Fruit fly (Drosophila melanogaster): ENCODE data around the gene Tsp26A.
A peak's percentile ranks its signal among the peaks of the same experiment; 100 is the strongest.

The Tsp26A gene

DNA sequence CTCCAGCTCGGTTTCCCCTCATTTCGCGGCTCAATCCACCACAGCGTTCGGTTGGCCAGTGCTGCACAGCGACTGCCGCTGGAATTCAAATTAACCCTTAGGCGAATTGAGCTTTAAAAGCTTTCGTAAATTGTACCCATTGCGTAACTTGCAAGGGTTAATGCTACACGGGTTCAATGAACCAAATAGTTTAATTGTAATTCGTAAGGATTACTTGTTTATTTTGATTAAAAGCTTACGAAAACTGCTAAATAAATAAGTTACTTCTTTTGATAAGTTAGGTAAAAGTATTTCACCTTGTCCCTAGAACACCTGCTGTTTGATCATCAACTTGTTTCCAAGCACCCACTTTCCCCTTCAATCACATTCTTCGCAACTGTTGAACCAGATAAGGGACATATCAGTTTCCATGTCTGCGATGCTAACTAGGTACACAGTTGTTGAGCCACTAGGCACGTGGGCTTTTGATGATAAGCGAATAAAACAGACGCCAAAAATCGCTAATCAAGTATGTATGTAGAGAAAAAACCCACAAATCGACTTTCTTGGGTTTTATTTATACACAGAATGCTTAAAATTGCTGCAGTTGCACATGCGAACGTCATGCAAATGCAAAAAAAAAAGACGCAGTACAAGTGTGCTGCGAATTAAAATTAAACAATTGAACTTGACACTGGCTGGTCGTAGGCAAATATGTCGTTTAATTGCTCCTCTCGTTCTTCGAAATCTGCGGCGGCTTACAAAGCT is 46.1 kb downstream of the Tsp26A start, which contains the start of gene Pfas (continued):
- TF ChIP-seq CG9876 (GFP tag; optimal IDR thresholded peaks at IDR 0.05) (no peak), eve (GFP tag; optimal IDR thresholded peaks at IDR 0.05) (no peak), btn (GFP tag; optimal IDR thresholded peaks at IDR 0.05) (no peak), lov (optimal IDR thresholded peaks at IDR 0.05) (no peak), lov (GFP tag; IDR thresholded peaks at IDR 0.05) (no peak), CG3281 (GFP tag; optimal IDR thresholded peaks at IDR 0.05) (peak; percentile 73), tap (tag; optimal IDR thresholded peaks at IDR 0.05) (no peak), bab2 (GFP tag; optimal IDR thresholded peaks at IDR 0.05) (peak; percentile 5), CG31441 (GFP tag; IDR thresholded peaks at IDR 0.05) (no peak), sens (GFP tag) (peak; percentile 87), CG8290 (GFP tag; optimal IDR thresholded peaks at IDR 0.05) (no peak), CG8290 (tag; optimal IDR thresholded peaks at IDR 0.05) (peak in 1 of 2 experiments; percentile 89), Nf-YA (GFP tag; IDR thresholded peaks at IDR 0.05) (no peak), YL-1 (GFP tag; optimal IDR thresholded peaks at IDR 0.05) (peak; percentile 65), CG9727 (GFP tag; optimal IDR thresholded peaks at IDR 0.05) (peak; percentile 62), CG10431 (GFP tag; optimal IDR thresholded peaks at IDR 0.05) (no peak), Xbp1 (GFP tag; optimal IDR thresholded peaks at IDR 0.05) (peak; percentile 52), Ptx1 (GFP tag; IDR thresholded peaks at IDR 0.05) (no peak), aop (GFP tag; IDR thresholded peaks at IDR 0.05) (no peak), eyg (GFP tag; optimal IDR thresholded peaks at IDR 0.05) (peak; percentile 17), CG17359 (tag; optimal IDR thresholded peaks at IDR 0.05) (peak; percentile 22), Pdp1 (GFP tag; optimal IDR thresholded peaks at IDR 0.05) (peak; percentile 32 to 100), rib (GFP tag; IDR thresholded peaks at IDR 0.05) (peak; percentile 53), Atf-2 (GFP tag; optimal IDR thresholded peaks at IDR 0.05) (peak; percentile 15), ken (GFP tag; IDR thresholded peaks at IDR 0.05) (peak; percentile 43; the same call in 1 of the 3 replicates), CG12104 (GFP tag; optimal IDR thresholded peaks at IDR 0.05) (peak; percentile 16), emc (GFP tag; optimal IDR thresholded peaks at IDR 0.05) (peak; percentile 2), sd (tag; optimal IDR thresholded peaks at IDR 0.05) (peak; percentile 90), vfl (GFP tag; optimal IDR thresholded peaks at IDR 0.05) (peak; percentile 64), CG13894 (tag; optimal IDR thresholded peaks at IDR 0.05) (peak; percentile 58), CG15601 (tag; optimal IDR thresholded peaks at IDR 0.05) (peak; percentile 52), CG5180 (GFP tag; optimal IDR thresholded peaks at IDR 0.05) (no peak), CTCF (GFP tag; optimal IDR thresholded peaks at IDR 0.05) (peak; percentile 7), MBD-R2 (GFP tag; IDR thresholded peaks at IDR 0.05) (peak; percentile 37), wek (GFP tag; optimal IDR thresholded peaks at IDR 0.05) (no peak), CG9797 (GFP tag; optimal IDR thresholded peaks at IDR 0.05) (no peak), Adf1 (GFP tag; IDR thresholded peaks at IDR 0.05) (0 out of 2 replicates have a peak, but pooled peaks have one; percentile 34), ato (GFP tag; IDR thresholded peaks at IDR 0.05; ENCODE audit: partially characterized antibody) (no peak), jumu (GFP tag; optimal IDR thresholded peaks at IDR 0.05) (peak; percentile 34), ems (GFP tag; optimal IDR thresholded peaks at IDR 0.05) (peak; percentile 41), wor (GFP tag; IDR thresholded peaks at IDR 0.05) (no peak), CG4282 (GFP tag; optimal IDR thresholded peaks at IDR 0.05) (peak; percentile 27), Hr3 (GFP tag; optimal IDR thresholded peaks at IDR 0.05) (peak; percentile 13), CG7357 (GFP tag; IDR thresholded peaks at IDR 0.05) (no peak), dm (GFP tag; optimal IDR thresholded peaks at IDR 0.05) (peak; percentile 39), NfI (GFP tag; optimal IDR thresholded peaks at IDR 0.05) (peak; percentile 63), Med (GFP tag) (peak; percentile 96), zfh1 (GFP tag; IDR thresholded peaks at IDR 0.05) (peak; percentile 26; the same call in 1 of the 3 replicates), CG18764 (GFP tag; optimal IDR thresholded peaks at IDR 0.05) (no peak), gsb (GFP tag; IDR thresholded peaks at IDR 0.05) (no peak), Ada2b (GFP tag; IDR thresholded peaks at IDR 0.05) (peak; percentile 39; the same call in 1 of the 2 replicates), bbx (GFP tag; IDR thresholded peaks at IDR 0.05; ENCODE audit: partially characterized antibody) (0 out of 2 replicates have a peak, but pooled peaks have one; percentile 22)
